Worm (Caenorhabditis elegans) whole organism, early embryonic: ENCODE results near the gene rpl-6.

Experiments
- B0310.2 ChIP-seq: sonication (generic microtip); optimal IDR thresholded peaks from 2 replicates; lab custom pipeline; 2016; ENCODE audit warnings: mild to moderate bottlenecking, missing genetic modification characterization, missing compliant biosample characterization
- F13C5.2 ChIP-seq: sonication (generic microtip); optimal IDR thresholded peaks from 2 replicates; lab custom pipeline; 2017; ENCODE audit warnings: mild to moderate bottlenecking, missing genetic modification characterization, inconsistent platforms, missing compliant biosample characterization
- aly-1 ChIP-seq: sonication (generic microtip); optimal IDR thresholded peaks from 2 replicates; lab custom pipeline; 2016; ENCODE audit warnings: missing genetic modification characterization, missing compliant biosample characterization
- ama-1 ChIP-seq: fragments of 150-350 bp; optimal IDR thresholded peaks from 2 replicates; lab custom pipeline; 2014
- ceh-13 ChIP-seq: fragments of 200-800 bp; sonication (Bioruptor generic); optimal IDR thresholded peaks from 2 replicates; lab custom pipeline; 2018; ENCODE audit warnings: mild to moderate bottlenecking, missing genetic modification characterization, missing compliant biosample characterization
- ceh-36 ChIP-seq: sonication (generic microtip); optimal IDR thresholded peaks from 2 replicates; lab custom pipeline; 2016; ENCODE audit warnings: missing genetic modification characterization, inconsistent platforms, missing compliant biosample characterization
- ets-7 ChIP-seq: sonication (generic microtip); optimal IDR thresholded peaks from 2 replicates; lab custom pipeline; 2016; ENCODE audit warnings: missing genotype, missing genetic modification characterization, missing compliant biosample characterization
- flt-1 ChIP-seq: fragments of 200-800 bp; sonication (Bioruptor generic); IDR thresholded peaks from 2 replicates; pipeline ENCODE4 v1.3.6; 2022; ENCODE audit warnings: missing genetic modification characterization, missing compliant biosample characterization
- hmbx-1 ChIP-seq: sonication (generic microtip); optimal IDR thresholded peaks from 2 replicates; lab custom pipeline; 2016; ENCODE audit warnings: mild to moderate bottlenecking, missing genetic modification characterization, missing compliant biosample characterization
- hmg-4 ChIP-seq: fragments of 200-800 bp; sonication (Bioruptor generic); optimal IDR thresholded peaks from 2 replicates; lab custom pipeline; 2018; ENCODE audit warnings: mild to moderate bottlenecking, missing genetic modification characterization, missing compliant biosample characterization
- hnd-1 ChIP-seq: sonication (generic microtip); optimal IDR thresholded peaks from 2 replicates; lab custom pipeline; 2016; ENCODE audit warnings: missing genetic modification characterization, missing compliant biosample characterization
- pes-1 ChIP-seq: fragments of 200-800 bp; sonication (Bioruptor generic); IDR thresholded peaks from 2 replicates; pipeline ENCODE4 v1.3.6; 2022; ENCODE audit warnings: missing genetic modification reagents, missing genetic modification characterization, missing compliant biosample characterization
- scrt-1 ChIP-seq: fragments of 200-800 bp; sonication (Bioruptor generic); IDR thresholded peaks from 2 replicates; pipeline ENCODE4 v1.3.6; 2022; ENCODE audit warnings: missing genetic modification characterization, missing compliant biosample characterization
- sea-1 ChIP-seq: fragments of 200-800 bp; sonication (Bioruptor generic); conservative IDR thresholded peaks from 2 replicates; pipeline ENCODE4 v1.3.6; 2022; ENCODE audit warnings: missing genetic modification characterization, missing compliant biosample characterization
- tbx-11 ChIP-seq: fragments of 200-800 bp; sonication (Bioruptor generic); IDR thresholded peaks from 2 replicates; pipeline ENCODE4 v1.3.6; 2022; ENCODE audit warnings: missing genetic modification characterization, missing compliant biosample characterization
- tbx-37 ChIP-seq: fragments of 200-800 bp; sonication (Bioruptor generic); conservative IDR thresholded peaks from 2 replicates; pipeline ENCODE4 v1.3.6; 2022; ENCODE audit warnings: missing genetic modification reagents, missing genetic modification characterization, missing compliant biosample characterization
- tra-4 ChIP-seq: sonication (generic microtip); optimal IDR thresholded peaks from 2 replicates; lab custom pipeline; 2017; ENCODE audit warnings: missing genetic modification characterization, missing compliant biosample characterization

rpl-6 gene

ce11 chrIII:7188300-7189052, 19.8 kb upstream of the rpl-6 start, which contains the start of the genes F37C12.21 and F37C12.10:
F37C12.21 (plus strand) TSS chrIII:7188357.
F37C12.10 (minus strand) TSS chrIII:7188384.
- TF ChIP-seq hnd-1 (no peak), ceh-13 (GFP tag; lab: Kevin White, UChicago) (no peak), sea-1 (GFP tag; lab: Robert Waterston, UW) (no peak), tbx-37 (GFP tag; lab: Robert Waterston, UW) (no peak), aly-1 (tag; lab: Kevin White, UChicago) (no peak), pes-1 (GFP tag; lab: Robert Waterston, UW) (no peak), F13C5.2 (no peak), hmbx-1 (tag; lab: Kevin White, UChicago) (no peak), ama-1 (lab: Kevin White, UChicago) (no peak), ets-7 (tag; lab: Kevin White, UChicago) (no peak), ceh-36 (tag; lab: Kevin White, UChicago) (no peak)

ce11 chrIII:7189581-7190128, 18.6 kb upstream of the rpl-6 start, which contains the start of gene rps-21:
rps-21 (minus strand) TSS chrIII:7189631.
- TF ChIP-seq pes-1 (GFP tag; lab: Robert Waterston, UW) (0 out of 2 replicates have a peak, but pooled peaks have one; percentile 32), hmbx-1 (tag; lab: Kevin White, UChicago) (no peak), hmg-4 (peak; percentile 24), F13C5.2 (peak; percentile 47), scrt-1 (GFP tag; lab: Robert Waterston, UW) (no peak), ceh-36 (tag; lab: Kevin White, UChicago) (no peak), tra-4 (tag; lab: Kevin White, UChicago) (no peak), ceh-13 (GFP tag; lab: Kevin White, UChicago) (no peak), tbx-11 (GFP tag; lab: Robert Waterston, UW) (no peak), ets-7 (tag; lab: Kevin White, UChicago) (no peak)

ce11 chrIII:7192942-7193665, 15.1 kb upstream of the rpl-6 start, which contains the start of gene mec-14:
mec-14 (minus strand) TSS chrIII:7192992.
- TF ChIP-seq hmg-4 (no peak), ama-1 (lab: Kevin White, UChicago) (no peak), aly-1 (tag; lab: Kevin White, UChicago) (no peak), B0310.2 (tag; lab: Kevin White, UChicago) (no peak), tbx-37 (GFP tag; lab: Robert Waterston, UW) (no peak), ceh-13 (GFP tag; lab: Kevin White, UChicago) (no peak), flt-1 (GFP tag; lab: Robert Waterston, UW) (no peak), tra-4 (tag; lab: Kevin White, UChicago) (no peak)

- TF ChIP-seq scrt-1 (GFP tag; lab: Robert Waterston, UW) (no peak), hmg-4 (no peak), ama-1 (lab: Kevin White, UChicago) (no peak), B0310.2 (tag; lab: Kevin White, UChicago) (no peak), pes-1 (GFP tag; lab: Robert Waterston, UW) (no peak), tbx-37 (GFP tag; lab: Robert Waterston, UW) (no peak), flt-1 (GFP tag; lab: Robert Waterston, UW) (no peak), ets-7 (tag; lab: Kevin White, UChicago) (no peak), tbx-11 (GFP tag; lab: Robert Waterston, UW) (no peak), aly-1 (tag; lab: Kevin White, UChicago) (no peak), sea-1 (GFP tag; lab: Robert Waterston, UW) (no peak), ceh-36 (tag; lab: Kevin White, UChicago) (no peak), hnd-1 (no peak), ceh-13 (GFP tag; lab: Kevin White, UChicago) (no peak), F13C5.2 (no peak), tra-4 (tag; lab: Kevin White, UChicago) (no peak), hmbx-1 (tag; lab: Kevin White, UChicago) (no peak)
Observed at ce11 chrIII:7195325-7195724, 12.9 kb upstream of the rpl-6 start, which contains the start of gene F37C12.18. F37C12.18 (minus strand) TSS chrIII:7195425.

- TF ChIP-seq hnd-1 (no peak), B0310.2 (tag; lab: Kevin White, UChicago) (no peak), tbx-37 (GFP tag; lab: Robert Waterston, UW) (no peak), hmbx-1 (tag; lab: Kevin White, UChicago) (no peak), scrt-1 (GFP tag; lab: Robert Waterston, UW) (no peak), ceh-13 (GFP tag; lab: Kevin White, UChicago) (no peak), tbx-11 (GFP tag; lab: Robert Waterston, UW) (no peak)
Observed at ce11 chrIII:7197973-7198372, 10.3 kb upstream of the rpl-6 start, which contains the start of gene exos-9. exos-9 (minus strand) TSS chrIII:7198073.

- peak; percentile 35 for TF ChIP-seq F13C5.2
- TF ChIP-seq sea-1 (GFP tag; lab: Robert Waterston, UW) = 0 out of 2 replicates have a peak, but pooled peaks have one; percentile 11
- no peak for TF ChIP-seq B0310.2 (tag; lab: Kevin White, UChicago)
- TF ChIP-seq ceh-36 (tag; lab: Kevin White, UChicago) = no peak
- TF ChIP-seq ama-1 (lab: Kevin White, UChicago) = no peak
- no peak for TF ChIP-seq hmg-4
- TF ChIP-seq tra-4 (tag; lab: Kevin White, UChicago) = no peak
- no peak for TF ChIP-seq tbx-11 (GFP tag; lab: Robert Waterston, UW)
- peak; percentile 0 for TF ChIP-seq hmbx-1 (tag; lab: Kevin White, UChicago)
- no peak for TF ChIP-seq aly-1 (tag; lab: Kevin White, UChicago)
- no peak for TF ChIP-seq hnd-1
- no peak for TF ChIP-seq ceh-13 (GFP tag; lab: Kevin White, UChicago)
- TF ChIP-seq ets-7 (tag; lab: Kevin White, UChicago) = no peak
- TF ChIP-seq flt-1 (GFP tag; lab: Robert Waterston, UW) = no peak
- TF ChIP-seq tbx-37 (GFP tag; lab: Robert Waterston, UW) = peak; percentile 95
- TF ChIP-seq pes-1 (GFP tag; lab: Robert Waterston, UW) = peak; percentile 77
- no peak for TF ChIP-seq scrt-1 (GFP tag; lab: Robert Waterston, UW)
Observed at ce11 chrIII:7198838-7199237, 9.4 kb upstream of the rpl-6 start, which contains the start of gene pfd-5. pfd-5 (minus strand) TSS chrIII:7198884.
